Worm (Caenorhabditis elegans) whole organism, L3 larva: ENCODE measurements around the gene T28A11.20.

Experiments
- ama-1 ChIP-seq: fragments of 150-350 bp; optimal IDR thresholded peaks from 2 replicates; lab custom pipeline; 2018
- ceh-16 ChIP-seq: sonication (generic microtip); optimal IDR thresholded peaks from 2 replicates; lab custom pipeline; 2017; ENCODE audit warnings: missing biosample characterization, missing genetic modification characterization
- daf-12 ChIP-seq: fragments of 150-350 bp; optimal IDR thresholded peaks from 2 replicates; lab custom pipeline; 2014; ENCODE audit warnings: missing biosample characterization, missing genetic modification reagents, missing genetic modification characterization
- elt-1 ChIP-seq: fragments of 150-350 bp; optimal IDR thresholded peaks from 2 replicates; lab custom pipeline; 2014; ENCODE audit warnings: missing biosample characterization, missing genetic modification characterization
- elt-3 ChIP-seq, 3 experiments: fragments of 150-350 bp in 1 of 3; sonication (generic microtip) in 2 of 3; optimal IDR thresholded peaks; 2 replicates in 2 of 3; 4 replicates in 1 of 3; lab custom pipeline; 2014 to 2017; ENCODE audit warnings: missing biosample characterization in 3 of 3, missing genetic modification characterization in 3 of 3
- fkh-2 ChIP-seq: fragments of 150-350 bp; optimal IDR thresholded peaks from 2 replicates; lab custom pipeline; 2014; ENCODE audit warnings: missing biosample characterization, missing genetic modification reagents, missing genetic modification characterization
- jun-1 ChIP-seq: fragments of 150-350 bp; optimal IDR thresholded peaks from 2 replicates; lab custom pipeline; 2014; ENCODE audit warnings: missing biosample characterization, missing genetic modification reagents, missing genetic modification characterization
- nhr-11 ChIP-seq: fragments of 150-350 bp; optimal IDR thresholded peaks from 2 replicates; lab custom pipeline; 2014; ENCODE audit warnings: missing biosample characterization, missing genetic modification characterization
- nhr-28 ChIP-seq: fragments of 150-350 bp; optimal IDR thresholded peaks from 2 replicates; lab custom pipeline; 2014; ENCODE audit warnings: missing biosample characterization, missing genetic modification characterization
- nhr-77 ChIP-seq: fragments of 150-350 bp; optimal IDR thresholded peaks from 2 replicates; lab custom pipeline; 2014; ENCODE audit warnings: missing biosample characterization, missing genetic modification characterization
- pha-4 ChIP-seq: fragments of 150-350 bp; optimal IDR thresholded peaks from 2 replicates; lab custom pipeline; 2014; ENCODE audit warnings: missing biosample characterization, missing genetic modification reagents, missing genetic modification characterization
- snpc-4 ChIP-seq: fragments of 150-350 bp; optimal IDR thresholded peaks from 2 replicates; lab custom pipeline; 2014; ENCODE audit warnings: missing biosample characterization, missing genetic modification characterization
- unc-62 ChIP-seq: fragments of 150-350 bp; sonication (generic microtip); optimal IDR thresholded peaks from 4 replicates; lab custom pipeline; 2014; ENCODE audit warnings: missing biosample characterization, missing genetic modification reagents, missing genetic modification characterization
- ztf-11 ChIP-seq: fragments of 150-350 bp; optimal IDR thresholded peaks from 2 replicates; lab custom pipeline; 2014; ENCODE audit warnings: missing biosample characterization, missing genetic modification characterization

ce11 chrV:3318975-3319374 is 45.9 kb upstream of the T28A11.20 start, which contains the start of gene F35F10.13:
- TF ChIP-seq nhr-11 (tag; lab: Kevin White, UChicago) (no peak), jun-1 (tag; lab: Kevin White, UChicago) (no peak), unc-62 (GFP tag; lab: Kevin White, UChicago) (no peak), pha-4 (no peak), elt-1 (tag; lab: Kevin White, UChicago) (no peak), fkh-2 (no peak), ama-1 (lab: Kevin White, UChicago) (no peak), nhr-28 (tag; lab: Kevin White, UChicago) (no peak), ceh-16 (tag; lab: Kevin White, UChicago) (no peak), snpc-4 (no peak), ztf-11 (tag; lab: Kevin White, UChicago) (no peak), daf-12 (no peak), elt-3 (tag; optimal IDR thresholded peaks at IDR 0.05; lab: Kevin White, UChicago) (no peak), nhr-77 (tag; lab: Kevin White, UChicago) (no peak)
